Fruit fly (Drosophila melanogaster) whole organism, embryonic: ENCODE data around the gene Drsl1.

Experiments
- ATbp ChIP-seq: fragments of 200-800 bp; sonication (Bioruptor generic); optimal IDR thresholded peaks from 2 replicates; lab custom pipeline; 2017; ENCODE audit warnings: missing biosample characterization, mild to moderate bottlenecking, missing genetic modification characterization, missing genetic modification reagents
- B-H2 ChIP-seq: fragments of 200-800 bp; sonication (Bioruptor generic); optimal IDR thresholded peaks from 2 replicates; lab custom pipeline; 2018; ENCODE audit warnings: missing biosample characterization, mild to moderate bottlenecking, missing genetic modification characterization
- Bteb2 ChIP-seq: fragments of 200-800 bp; sonication (Bioruptor generic); optimal IDR thresholded peaks from 2 replicates; lab custom pipeline; 2016; ENCODE audit warnings: missing biosample characterization, missing genetic modification characterization
- CG10462 ChIP-seq: fragments of 200-800 bp; sonication (Bioruptor generic); optimal IDR thresholded peaks from 2 replicates; lab custom pipeline; 2016; ENCODE audit warnings: missing biosample characterization, missing genetic modification characterization
- CG13424 ChIP-seq: fragments of 200-800 bp; sonication (Bioruptor generic); optimal IDR thresholded peaks from 2 replicates; lab custom pipeline; 2019; ENCODE audit warnings: missing biosample characterization, mild to moderate bottlenecking, missing genetic modification characterization, moderate library complexity
- CG17802 ChIP-seq: fragments of 200-800 bp; sonication (Bioruptor generic); optimal IDR thresholded peaks from 2 replicates; lab custom pipeline; 2018; ENCODE audit warnings: missing biosample characterization, mild to moderate bottlenecking, missing genetic modification characterization, moderate library complexity
- CG17829 ChIP-seq: fragments of 200-800 bp; optimal IDR thresholded peaks from 2 replicates; lab custom pipeline; 2019; ENCODE audit warnings: missing biosample characterization, mild to moderate bottlenecking, missing genetic modification characterization, moderate library complexity
- CG17912 ChIP-seq: fragments of 200-800 bp; sonication (Bioruptor generic); optimal IDR thresholded peaks from 2 replicates; lab custom pipeline; 2018; ENCODE audit warnings: missing biosample characterization, mild to moderate bottlenecking, missing genetic modification characterization
- CG30403 ChIP-seq: fragments of 200-800 bp; sonication (Bioruptor generic); optimal IDR thresholded peaks from 3 replicates; lab custom pipeline; 2016; ENCODE audit warnings: missing biosample characterization, missing genetic modification characterization
- CG34376 ChIP-seq: fragments of 200-800 bp; sonication (Bioruptor generic); optimal IDR thresholded peaks from 2 replicates; lab custom pipeline; 2018; ENCODE audit warnings: missing biosample characterization, mild to moderate bottlenecking, missing genetic modification characterization
- CG3838 ChIP-seq: fragments of 200-800 bp; sonication (Bioruptor generic); optimal IDR thresholded peaks from 3 replicates; lab custom pipeline; 2016; ENCODE audit warnings: missing biosample characterization, missing genetic modification characterization
- CG6813 ChIP-seq: fragments of 200-800 bp; sonication (Bioruptor generic); optimal IDR thresholded peaks from 2 replicates; lab custom pipeline; 2017; ENCODE audit warnings: missing biosample characterization, missing genetic modification characterization, mild to moderate bottlenecking, moderate library complexity, missing genetic modification reagents
- CG7372 ChIP-seq: fragments of 200-800 bp; sonication (Bioruptor generic); IDR thresholded peaks from 2 replicates; pipeline ENCODE4 v1.3.6; 2022; ENCODE audit warnings: missing biosample characterization, missing genetic modification characterization
- CG8089 ChIP-seq: fragments of 200-800 bp; sonication (Bioruptor generic); optimal IDR thresholded peaks from 3 replicates; lab custom pipeline; 2016; ENCODE audit warnings: missing biosample characterization, missing genetic modification characterization
- CG9215 ChIP-seq: fragments of 200-800 bp; sonication (Bioruptor generic); IDR thresholded peaks from 2 replicates; pipeline ENCODE4 v1.3.6; 2022; ENCODE audit warnings: missing biosample characterization, missing genetic modification characterization
- CoRest ChIP-seq: fragments of 200-800 bp; sonication (Bioruptor generic); optimal IDR thresholded peaks from 3 replicates; lab custom pipeline; 2018; ENCODE audit warnings: missing biosample characterization, mild to moderate bottlenecking, missing genetic modification characterization, moderate library complexity
- Dfd ChIP-seq, 2 experiments: fragments of >200 bp; optimal IDR thresholded peaks; 2 replicates each; lab custom pipeline; 2017; ENCODE audit warnings: missing biosample characterization in 2 of 2, missing genetic modification characterization in 2 of 2
- Dll ChIP-seq: fragments of 200-800 bp; sonication (Bioruptor generic); IDR thresholded peaks from 4 replicates; pipeline ENCODE4 v1.3.6; 2022; ENCODE audit warnings: missing biosample characterization, missing genetic modification characterization; ENCODE audit not compliant: partially characterized antibody
- Eip74EF ChIP-seq, 2 experiments: fragments of 200-800 bp in 1 of 2; fragments of >200 bp in 1 of 2; sonication (Bioruptor generic) in 1 of 2; optimal IDR thresholded peaks; 2 replicates each; lab custom pipeline; 2017 to 2019; ENCODE audit warnings: missing biosample characterization in 2 of 2, missing genetic modification characterization in 2 of 2, mild to moderate bottlenecking in 1 of 2, moderate library complexity in 1 of 2
- Ets65A ChIP-seq: fragments of 200-800 bp; sonication (Bioruptor generic); peaks from one replicate; lab custom pipeline; 2016; ENCODE audit warnings: missing biosample characterization, missing genetic modification characterization
- Hmr ChIP-seq: fragments of 200-800 bp; sonication (Bioruptor generic); optimal IDR thresholded peaks from 3 replicates; lab custom pipeline; 2017; ENCODE audit warnings: mild to moderate bottlenecking, missing biosample characterization, missing genetic modification reagents, missing genetic modification characterization
- Mes4 ChIP-seq: fragments of 200-800 bp; sonication (Bioruptor generic); optimal IDR thresholded peaks from 2 replicates; lab custom pipeline; 2016; ENCODE audit warnings: missing biosample characterization, missing genetic modification characterization
- Mrtf ChIP-seq: fragments of 200-800 bp; sonication (Bioruptor generic); IDR thresholded peaks from 3 replicates; pipeline ENCODE4 v1.3.6; 2022; ENCODE audit warnings: missing biosample characterization, missing genetic modification characterization
- NC2α ChIP-seq: fragments of 200-800 bp; sonication (Bioruptor generic); optimal IDR thresholded peaks from 2 replicates; lab custom pipeline; 2016; ENCODE audit warnings: missing biosample characterization, missing genetic modification characterization
- Nf-YC ChIP-seq: fragments of 200-800 bp; optimal IDR thresholded peaks from 3 replicates; lab custom pipeline; 2019; ENCODE audit warnings: missing biosample characterization, mild to moderate bottlenecking, missing genetic modification characterization, moderate library complexity
- Rfx ChIP-seq: fragments of 200-800 bp; sonication (Bioruptor generic); IDR thresholded peaks from 2 replicates; pipeline ENCODE4 v1.3.6; 2022; ENCODE audit warnings: missing biosample characterization, missing genetic modification characterization
- Xbp1 ChIP-seq: fragments of 200-800 bp; sonication (Bioruptor generic); optimal IDR thresholded peaks from 3 replicates; lab custom pipeline; 2016; ENCODE audit warnings: missing biosample characterization, mild to moderate bottlenecking, missing genetic modification characterization
- ara ChIP-seq: fragments of 200-800 bp; sonication (Bioruptor generic); IDR thresholded peaks from 2 replicates; pipeline ENCODE4 v1.3.6; 2022; ENCODE audit warnings: missing biosample characterization, missing genetic modification characterization
- bbx ChIP-seq: fragments of 200-800 bp; sonication (Bioruptor generic); IDR thresholded peaks from 2 replicates; pipeline ENCODE4 v1.3.6; 2022; ENCODE audit warnings: missing biosample characterization, missing genetic modification characterization; ENCODE audit not compliant: partially characterized antibody
- bsh ChIP-seq, 2 experiments: fragments of 200-800 bp; sonication (Bioruptor generic); optimal IDR thresholded peaks; 2 replicates each; lab custom pipeline; 2017 to 2018; ENCODE audit warnings: mild to moderate bottlenecking in 2 of 2, missing biosample characterization in 2 of 2, missing genetic modification characterization in 2 of 2, moderate library complexity in 1 of 2
- btn ChIP-seq: fragments of 200-800 bp; sonication (Bioruptor generic); optimal IDR thresholded peaks from 2 replicates; lab custom pipeline; 2016; ENCODE audit warnings: missing biosample characterization, missing genetic modification characterization
- chm ChIP-seq: fragments of 200-800 bp; sonication (Bioruptor generic); IDR thresholded peaks from 2 replicates; pipeline ENCODE4 v1.3.6; 2022; ENCODE audit warnings: missing biosample characterization, missing genetic modification characterization
- cwo ChIP-seq: fragments of 200-800 bp; sonication (Bioruptor generic); optimal IDR thresholded peaks from 3 replicates; lab custom pipeline; 2017; ENCODE audit warnings: missing biosample characterization, missing genetic modification characterization, mild to moderate bottlenecking, moderate library complexity, missing genetic modification reagents
- dpn ChIP-seq, 2 experiments: fragments of 200-800 bp; sonication (Bioruptor generic); optimal IDR thresholded peaks; 3 replicates each; lab custom pipeline; 2016; ENCODE audit warnings: missing biosample characterization in 2 of 2, missing genetic modification characterization in 2 of 2
- gce ChIP-seq: fragments of 200-800 bp; sonication (Bioruptor generic); IDR thresholded peaks from 3 replicates; pipeline ENCODE4 v1.3.6; 2022; ENCODE audit warnings: missing biosample characterization, missing genetic modification characterization
- gcm2 ChIP-seq: fragments of 200-800 bp; sonication (Bioruptor generic); optimal IDR thresholded peaks from 2 replicates; lab custom pipeline; 2016; ENCODE audit warnings: missing biosample characterization, missing genetic modification characterization
- kay ChIP-seq: fragments of 200-800 bp; sonication (Bioruptor generic); optimal IDR thresholded peaks from 2 replicates; lab custom pipeline; 2016; ENCODE audit warnings: missing biosample characterization, missing genetic modification characterization
- nerfin-1 ChIP-seq: fragments of 200-800 bp; sonication (Bioruptor generic); optimal IDR thresholded peaks from 3 replicates; lab custom pipeline; 2019; ENCODE audit warnings: missing biosample characterization, mild to moderate bottlenecking, missing genetic modification characterization, moderate library complexity
- pan ChIP-seq, 4 experiments: fragments of >200 bp in 3 of 4; fragments of 200-800 bp in 1 of 4; sonication (Bioruptor generic) in 1 of 4; optimal IDR thresholded peaks in 3 of 4; IDR thresholded peaks in 1 of 4; 2 replicates each; pipeline versions ENCODE4 v1.3.6 to Lab custom; 2017 to 2022; ENCODE audit warnings: missing biosample characterization in 2 of 4, missing genetic modification characterization in 2 of 4, mixed read lengths in 1 of 4
- peb ChIP-seq: fragments of 200-800 bp; sonication (Bioruptor generic); IDR thresholded peaks from 2 replicates; pipeline ENCODE4 v1.3.6; 2022; ENCODE audit warnings: missing biosample characterization, missing genetic modification characterization
- pros ChIP-seq: fragments of 200-800 bp; sonication (Bioruptor generic); optimal IDR thresholded peaks from 3 replicates; lab custom pipeline; 2019; ENCODE audit warnings: missing biosample characterization, mild to moderate bottlenecking, missing genetic modification characterization, moderate library complexity
- salm ChIP-seq: fragments of 200-800 bp; sonication (Bioruptor generic); optimal IDR thresholded peaks from 2 replicates; lab custom pipeline; 2018; ENCODE audit warnings: missing biosample characterization, mild to moderate bottlenecking, missing genetic modification characterization
- sisA ChIP-seq: fragments of 200-800 bp; sonication (Bioruptor generic); IDR thresholded peaks from 2 replicates; pipeline ENCODE4 v1.3.6; 2022; ENCODE audit warnings: missing biosample characterization, missing genetic modification characterization
- so ChIP-seq: fragments of 200-800 bp; sonication (Bioruptor generic); IDR thresholded peaks from 3 replicates; pipeline ENCODE4 v1.3.6; 2022; ENCODE audit warnings: missing biosample characterization, missing genetic modification characterization
- sob ChIP-seq: fragments of 200-800 bp; sonication (Bioruptor generic); IDR thresholded peaks from 2 replicates; pipeline ENCODE4 v1.3.6; 2022; ENCODE audit warnings: missing biosample characterization, missing genetic modification characterization
- sug ChIP-seq: fragments of 200-800 bp; optimal IDR thresholded peaks from 2 replicates; lab custom pipeline; 2019; ENCODE audit warnings: missing biosample characterization, mild to moderate bottlenecking, missing genetic modification characterization, moderate library complexity
- tgo ChIP-seq: fragments of 200-800 bp; sonication (Bioruptor generic); IDR thresholded peaks from 3 replicates; pipeline ENCODE4 v1.3.6; 2022; ENCODE audit warnings: missing biosample characterization, missing genetic modification characterization
- tio ChIP-seq: fragments of 200-800 bp; sonication (Bioruptor generic); optimal IDR thresholded peaks from 2 replicates; lab custom pipeline; 2017; ENCODE audit warnings: missing biosample characterization, missing genetic modification characterization, inconsistent platforms

Gene Drsl1

dm6 chr3L:3325925-3326903 is 9.4 kb downstream of the Drsl1 start, which contains the start of gene Gtpx (continued):
- TF ChIP-seq ATbp (no peak), CG7372 (GFP tag; lab: Robert Waterston, UW) (no peak), CG34376 (GFP tag; lab: Kevin White, UChicago) (peak; percentile 5), sisA (GFP tag; lab: Robert Waterston, UW) (no peak), Ets65A (GFP tag; lab: Kevin White, UChicago) (peak; percentile 11), Mrtf (GFP tag; lab: Robert Waterston, UW) (no peak), Nf-YC (tag; lab: Kevin White, UChicago) (peak; percentile 53), pan (optimal IDR thresholded peaks at IDR 0.05; lab: Kevin White, UChicago) (no peak), pan (GFP tag; optimal IDR thresholded peaks at IDR 0.05 in 1 of 2, IDR thresholded peaks at IDR 0.05 in 1 of 2) (no peak), Dfd (GFP tag; optimal IDR thresholded peaks at IDR 0.05; lab: Kevin White, UChicago) (no peak), CG17829 (peak; percentile 41), Eip74EF (GFP tag; optimal IDR thresholded peaks at IDR 0.05; lab: Kevin White, UChicago) (no peak), NC2α (GFP tag; lab: Kevin White, UChicago) (no peak), Hmr (GFP tag; lab: Kevin White, UChicago) (peak; percentile 56), salm (tag; lab: Kevin White, UChicago) (no peak), CoRest (tag; lab: Kevin White, UChicago) (peak; percentile 79), kay (GFP tag; lab: Kevin White, UChicago) (peak; percentile 20), CG17802 (peak; percentile 15), Mes4 (peak; percentile 20), nerfin-1 (tag; lab: Kevin White, UChicago) (peak; percentile 9), sug (tag; lab: Kevin White, UChicago) (peak; percentile 70), CG8089 (GFP tag; lab: Kevin White, UChicago) (no peak), CG9215 (GFP tag; lab: Robert Waterston, UW) (no peak), sob (GFP tag; lab: Robert Waterston, UW) (no peak), CG17912 (no peak), CG30403 (GFP tag; lab: Kevin White, UChicago) (peak; percentile 62), gce (GFP tag; lab: Robert Waterston, UW) (no peak), Bteb2 (GFP tag; lab: Kevin White, UChicago) (peak; percentile 48), cwo (GFP tag; lab: Kevin White, UChicago) (no peak), tgo (GFP tag; lab: Robert Waterston, UW) (no peak), gcm2 (GFP tag; lab: Kevin White, UChicago) (no peak), tio (GFP tag; lab: Kevin White, UChicago) (no peak), Xbp1 (GFP tag; lab: Kevin White, UChicago) (peak; percentile 57), so (GFP tag; lab: Robert Waterston, UW) (no peak), Dll (GFP tag; lab: Robert Waterston, UW) (peak; percentile 51; the same call in 2 of the 4 replicates), bbx (GFP tag; lab: Robert Waterston, UW) (no peak), dpn (GFP tag; optimal IDR thresholded peaks at IDR 0.05; lab: Kevin White, UChicago) (peak; percentile 27 to 57), chm (GFP tag; lab: Robert Waterston, UW) (no peak), B-H2 (GFP tag; lab: Kevin White, UChicago) (peak; percentile 57), btn (GFP tag; lab: Kevin White, UChicago) (no peak), peb (GFP tag; lab: Robert Waterston, UW) (no peak), CG10462 (GFP tag; lab: Kevin White, UChicago) (no peak), ara (no peak), CG6813 (GFP tag; lab: Kevin White, UChicago) (no peak), CG13424 (tag; lab: Kevin White, UChicago) (peak; percentile 69), bsh (GFP tag; optimal IDR thresholded peaks at IDR 0.05; lab: Kevin White, UChicago) (peak; percentile 25 to 57), Rfx (GFP tag; lab: Robert Waterston, UW) (peak; percentile 37; the same call in 1 of the 2 replicates), CG3838 (GFP tag; lab: Kevin White, UChicago) (no peak), pros (GFP tag; lab: Kevin White, UChicago) (no peak)
